Fruit fly (Drosophila melanogaster) whole organism, embryonic: Measurements from ENCODE around the gene mRpL10.

ENCODE experiments used
- Asciz ChIP-seq: fragments of 200-800 bp; sonication (Bioruptor generic); optimal IDR thresholded peaks from 2 replicates; lab custom pipeline; 2017; ENCODE audit warnings: missing biosample characterization, mild to moderate bottlenecking, missing genetic modification characterization, missing genetic modification reagents
- C15 ChIP-seq: fragments of 200-800 bp; sonication (Bioruptor generic); IDR thresholded peaks from 3 replicates; pipeline ENCODE4 v1.3.6; 2022; ENCODE audit warnings: missing biosample characterization, missing genetic modification characterization
- CG10147 ChIP-seq: fragments of 200-800 bp; sonication (Bioruptor generic); optimal IDR thresholded peaks from 2 replicates; lab custom pipeline; 2019; ENCODE audit warnings: missing biosample characterization, mild to moderate bottlenecking, missing genetic modification characterization, moderate library complexity
- CG1024 ChIP-seq: fragments of 200-800 bp; sonication (Bioruptor generic); IDR thresholded peaks from 2 replicates; pipeline ENCODE4 v1.3.6; 2022; ENCODE audit warnings: missing biosample characterization, missing genetic modification characterization
- CG10274 ChIP-seq: fragments of 200-800 bp; sonication (Bioruptor generic); optimal IDR thresholded peaks from 3 replicates; lab custom pipeline; 2017; ENCODE audit warnings: missing biosample characterization, mild to moderate bottlenecking, missing genetic modification characterization
- CG11696 ChIP-seq: fragments of 200-800 bp; sonication (Bioruptor generic); IDR thresholded peaks from 2 replicates; pipeline ENCODE4 v1.3.6; 2022; ENCODE audit warnings: missing biosample characterization, missing genetic modification characterization
- CG1233 ChIP-seq: fragments of 200-800 bp; sonication (Bioruptor generic); optimal IDR thresholded peaks from 4 replicates; lab custom pipeline; 2018; ENCODE audit warnings: missing biosample characterization, mild to moderate bottlenecking, missing genetic modification characterization
- CG12391 ChIP-seq: fragments of 200-800 bp; sonication (Bioruptor generic); optimal IDR thresholded peaks from 3 replicates; lab custom pipeline; 2018; ENCODE audit warnings: missing biosample characterization, mild to moderate bottlenecking, missing genetic modification characterization, moderate library complexity
- CG13894 ChIP-seq: fragments of 200-800 bp; sonication (Bioruptor generic); optimal IDR thresholded peaks from 3 replicates; lab custom pipeline; 2018; ENCODE audit warnings: missing biosample characterization, mild to moderate bottlenecking, missing genetic modification characterization, moderate library complexity
- CG14014 ChIP-seq: fragments of 200-800 bp; sonication (Bioruptor generic); IDR thresholded peaks from 2 replicates; pipeline ENCODE4 v1.3.6; 2022; ENCODE audit warnings: missing biosample characterization, missing genetic modification characterization
- CG14965 ChIP-seq: fragments of 200-800 bp; sonication (Bioruptor generic); optimal IDR thresholded peaks from 2 replicates; lab custom pipeline; 2016; ENCODE audit warnings: missing biosample characterization, missing genetic modification characterization, borderline replicate concordance
- CG15601 ChIP-seq: fragments of 200-800 bp; sonication (Bioruptor generic); optimal IDR thresholded peaks from 3 replicates; lab custom pipeline; 2019; ENCODE audit warnings: missing biosample characterization, mild to moderate bottlenecking, missing genetic modification characterization, moderate library complexity
- CG17361 ChIP-seq: fragments of 200-800 bp; sonication (Bioruptor generic); IDR thresholded peaks from 3 replicates; pipeline ENCODE4 v1.3.6; 2022; ENCODE audit warnings: missing biosample characterization, missing genetic modification characterization
- CG2116 ChIP-seq: fragments of 200-800 bp; sonication (Bioruptor generic); optimal IDR thresholded peaks from 3 replicates; lab custom pipeline; 2018; ENCODE audit warnings: missing biosample characterization, mild to moderate bottlenecking, missing genetic modification characterization
- CG2120 ChIP-seq: fragments of 200-800 bp; sonication (Bioruptor generic); optimal IDR thresholded peaks from 3 replicates; lab custom pipeline; 2016; ENCODE audit warnings: missing biosample characterization, missing genetic modification characterization
- CG2199 ChIP-seq: fragments of 200-800 bp; sonication (Bioruptor generic); IDR thresholded peaks from 3 replicates; pipeline ENCODE4 v1.3.6; 2022; ENCODE audit warnings: missing biosample characterization, missing genetic modification characterization
- CG4328 ChIP-seq: fragments of 200-800 bp; sonication (Bioruptor generic); optimal IDR thresholded peaks from 3 replicates; lab custom pipeline; 2017; ENCODE audit warnings: missing biosample characterization, missing genetic modification reagents, missing genetic modification characterization
- CG4360 ChIP-seq: fragments of 200-800 bp; sonication (Bioruptor generic); IDR thresholded peaks from 2 replicates; pipeline ENCODE4 v1.3.6; 2022; ENCODE audit warnings: missing biosample characterization, missing genetic modification characterization
- CG4730 ChIP-seq: fragments of 200-800 bp; sonication (Bioruptor generic); IDR thresholded peaks from 2 replicates; pipeline ENCODE4 v1.3.6; 2022; ENCODE audit warnings: missing biosample characterization, missing genetic modification characterization
- CG6683 ChIP-seq: fragments of 200-800 bp; sonication (Bioruptor generic); optimal IDR thresholded peaks from 2 replicates; lab custom pipeline; 2017; ENCODE audit warnings: missing biosample characterization, mild to moderate bottlenecking, missing genetic modification characterization, missing genetic modification reagents
- CG6765 ChIP-seq: fragments of 200-800 bp; sonication (Bioruptor generic); optimal IDR thresholded peaks from 3 replicates; lab custom pipeline; 2017; ENCODE audit warnings: missing biosample characterization, mild to moderate bottlenecking, missing genetic modification characterization
- CG6791 ChIP-seq: fragments of 200-800 bp; sonication (Bioruptor generic); IDR thresholded peaks from 3 replicates; pipeline ENCODE4 v1.3.6; 2022; ENCODE audit warnings: missing biosample characterization, missing genetic modification characterization; ENCODE audit not compliant: partially characterized antibody
- CG7928 ChIP-seq: fragments of 200-800 bp; sonication (Bioruptor generic); optimal IDR thresholded peaks from 2 replicates; lab custom pipeline; 2017; ENCODE audit warnings: missing biosample characterization, mild to moderate bottlenecking, missing genetic modification characterization
- CG8388 ChIP-seq: fragments of 200-800 bp; sonication (Bioruptor generic); optimal IDR thresholded peaks from 2 replicates; lab custom pipeline; 2019; ENCODE audit warnings: missing biosample characterization, mild to moderate bottlenecking, missing genetic modification characterization, moderate library complexity
- CG9215 ChIP-seq: fragments of 200-800 bp; sonication (Bioruptor generic); IDR thresholded peaks from 2 replicates; pipeline ENCODE4 v1.3.6; 2022; ENCODE audit warnings: missing biosample characterization, missing genetic modification characterization
- CTCF ChIP-seq: fragments of 200-800 bp; sonication (Bioruptor generic); optimal IDR thresholded peaks from 2 replicates; lab custom pipeline; 2017; ENCODE audit warnings: missing biosample characterization, mild to moderate bottlenecking, missing genetic modification characterization, moderate library complexity
- Chrac-16 ChIP-seq: fragments of 200-800 bp; sonication (Bioruptor generic); optimal IDR thresholded peaks from 3 replicates; lab custom pipeline; 2016; ENCODE audit warnings: missing biosample characterization, missing genetic modification characterization
- Dad ChIP-seq: fragments of 200-800 bp; sonication (Bioruptor generic); optimal IDR thresholded peaks from 3 replicates; lab custom pipeline; 2016; ENCODE audit warnings: missing biosample characterization, missing genetic modification characterization
- Ets97D ChIP-seq: fragments of 200-800 bp; sonication (Bioruptor generic); optimal IDR thresholded peaks from 3 replicates; lab custom pipeline; 2016; ENCODE audit warnings: missing biosample characterization, missing genetic modification characterization
- GATAe ChIP-seq: fragments of 200-800 bp; sonication (Bioruptor generic); conservative IDR thresholded peaks from 2 replicates; pipeline ENCODE4 v1.3.6; 2022; ENCODE audit warnings: missing biosample characterization, missing genetic modification characterization
- HmgD ChIP-seq: fragments of 200-800 bp; sonication (Bioruptor generic); optimal IDR thresholded peaks from 3 replicates; lab custom pipeline; 2016; ENCODE audit warnings: missing biosample characterization, missing genetic modification characterization
- NFAT ChIP-seq: fragments of 200-800 bp; sonication (Bioruptor generic); IDR thresholded peaks from 2 replicates; pipeline ENCODE4 v1.3.6; 2022; ENCODE audit warnings: missing biosample characterization, missing genetic modification characterization
- Neu2 ChIP-seq: fragments of 200-800 bp; sonication (Bioruptor generic); optimal IDR thresholded peaks from 3 replicates; lab custom pipeline; 2016; ENCODE audit warnings: missing biosample characterization, missing genetic modification characterization, borderline replicate concordance
- Scr ChIP-seq: fragments of 200-800 bp; sonication (Bioruptor generic); IDR thresholded peaks from 2 replicates; pipeline ENCODE4 v1.3.6; 2022; ENCODE audit warnings: missing biosample characterization, missing genetic modification characterization; ENCODE audit not compliant: partially characterized antibody
- Trl ChIP-seq, 3 experiments: fragments of >200 bp in 2 of 3; fragments of 200-800 bp in 1 of 3; sonication (Bioruptor generic) in 1 of 3; optimal IDR thresholded peaks; 2 replicates in 1 of 3; 3 replicates in 2 of 3; lab custom pipeline; 2016 to 2017; ENCODE audit warnings: missing biosample characterization in 1 of 3, missing genetic modification characterization in 1 of 3
- ash1 ChIP-seq: fragments of 200-800 bp; sonication (Bioruptor generic); optimal IDR thresholded peaks from 2 replicates; lab custom pipeline; 2018; ENCODE audit warnings: missing biosample characterization, mild to moderate bottlenecking, missing genetic modification characterization
- chinmo ChIP-seq: fragments of 200-800 bp; sonication (Bioruptor generic); IDR thresholded peaks from 4 replicates; pipeline ENCODE4 v1.3.6; 2022; ENCODE audit warnings: missing biosample characterization, missing genetic modification characterization; ENCODE audit not compliant: partially characterized antibody
- danr ChIP-seq: fragments of 200-800 bp; sonication (Bioruptor generic); IDR thresholded peaks from 2 replicates; pipeline ENCODE4 v1.3.6; 2022; ENCODE audit warnings: missing biosample characterization, missing genetic modification characterization
- fd96Cb ChIP-seq: fragments of 200-800 bp; sonication (Bioruptor generic); optimal IDR thresholded peaks from 2 replicates; lab custom pipeline; 2018; ENCODE audit warnings: missing biosample characterization, mild to moderate bottlenecking, missing genetic modification characterization, moderate library complexity
- ftz-f1 ChIP-seq: fragments of 200-800 bp; sonication (Bioruptor generic); optimal IDR thresholded peaks from 2 replicates; lab custom pipeline; 2016; ENCODE audit warnings: missing biosample characterization, missing genetic modification characterization
- gro ChIP-seq: fragments of 200-800 bp; sonication (Bioruptor generic); optimal IDR thresholded peaks from 2 replicates; lab custom pipeline; 2016; ENCODE audit warnings: missing biosample characterization, missing genetic modification characterization
- gt ChIP-seq: fragments of 200-800 bp; sonication (Bioruptor generic); IDR thresholded peaks from 2 replicates; pipeline ENCODE4 v1.3.6; 2022; ENCODE audit warnings: missing biosample characterization, missing genetic modification characterization
- h ChIP-seq: fragments of >200 bp; optimal IDR thresholded peaks from 2 replicates; lab custom pipeline; 2017
- hbn ChIP-seq: fragments of 200-800 bp; sonication (Bioruptor generic); IDR thresholded peaks from 2 replicates; pipeline ENCODE4 v1.3.6; 2022; ENCODE audit warnings: missing biosample characterization, missing genetic modification characterization; ENCODE audit not compliant: partially characterized antibody
- kni ChIP-seq: fragments of 200-800 bp; sonication (Bioruptor generic); optimal IDR thresholded peaks from 3 replicates; lab custom pipeline; 2017; ENCODE audit warnings: mild to moderate bottlenecking, missing biosample characterization, missing genetic modification reagents, missing genetic modification characterization
- nau ChIP-seq: fragments of 200-800 bp; sonication (Bioruptor generic); optimal IDR thresholded peaks from 3 replicates; lab custom pipeline; 2017; ENCODE audit warnings: missing biosample characterization, mild to moderate bottlenecking, missing genetic modification characterization, missing genetic modification reagents
- pita ChIP-seq: fragments of 200-800 bp; sonication (Bioruptor generic); optimal IDR thresholded peaks from 2 replicates; lab custom pipeline; 2017; ENCODE audit warnings: missing biosample characterization, mild to moderate bottlenecking, missing genetic modification characterization
- repo ChIP-seq: fragments of 200-800 bp; sonication (Bioruptor generic); optimal IDR thresholded peaks from 2 replicates; lab custom pipeline; 2016; ENCODE audit warnings: missing biosample characterization, missing genetic modification characterization
- tna ChIP-seq: fragments of 200-800 bp; sonication (Bioruptor generic); IDR thresholded peaks from 2 replicates; pipeline ENCODE4 v1.3.6; 2022; ENCODE audit warnings: missing biosample characterization, missing genetic modification characterization; ENCODE audit not compliant: partially characterized antibody
- usp ChIP-seq: fragments of >200 bp; optimal IDR thresholded peaks from 2 replicates; lab custom pipeline; 2017; ENCODE audit warnings: missing biosample characterization, missing genetic modification characterization

mRpL10 gene

DNA sequence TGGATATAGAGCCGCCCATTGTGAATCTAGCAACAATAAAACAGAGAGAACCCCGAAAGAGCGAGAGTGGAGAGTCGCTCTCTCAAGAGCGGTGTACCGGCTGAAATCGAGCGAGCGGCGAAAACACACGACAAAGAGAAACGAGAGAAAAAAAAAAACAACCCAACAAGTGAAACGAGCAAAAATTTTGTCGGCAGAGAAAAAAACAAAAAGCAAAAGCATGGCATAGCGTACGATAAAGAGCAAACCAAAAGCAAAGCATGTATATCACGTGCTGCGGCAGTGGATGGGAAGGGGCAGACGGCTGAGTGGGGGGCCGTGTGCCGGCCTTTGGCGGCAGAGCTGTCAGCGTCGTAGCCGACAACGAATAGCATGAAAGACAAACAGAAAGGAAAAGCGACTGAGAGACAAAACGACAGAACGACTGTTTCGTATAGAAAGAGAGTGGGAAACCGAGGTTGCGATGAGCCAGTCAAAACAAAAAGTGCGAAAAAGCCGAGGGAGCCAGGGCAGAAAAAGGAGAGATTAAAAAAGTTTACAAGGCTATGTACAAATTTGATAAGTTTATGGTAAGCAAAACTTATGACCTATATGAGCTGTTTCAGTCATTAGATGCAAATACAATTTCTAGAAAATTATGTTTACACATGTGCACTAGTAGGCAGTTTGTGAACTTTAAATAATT lies 43.2 kb downstream of the mRpL10 start (continued):
- TF ChIP-seq CG10274 (GFP tag; lab: Kevin White, UChicago) (no peak), CG1024 (GFP tag; lab: Robert Waterston, UW) (no peak), Dad (GFP tag; lab: Kevin White, UChicago) (no peak), tna (GFP tag; lab: Robert Waterston, UW) (no peak), C15 (no peak), GATAe (GFP tag; lab: Robert Waterston, UW) (no peak), CG11696 (GFP tag; lab: Robert Waterston, UW) (no peak), CG10147 (no peak), Trl (optimal IDR thresholded peaks at IDR 0.05; lab: Kevin White, UChicago) (peak; percentile 96 to 98), Trl (GFP tag; optimal IDR thresholded peaks at IDR 0.05; lab: Kevin White, UChicago) (peak; percentile 68), ftz-f1 (GFP tag; lab: Kevin White, UChicago) (peak; percentile 67), kni (GFP tag; lab: Kevin White, UChicago) (peak; percentile 74), HmgD (GFP tag; lab: Kevin White, UChicago) (peak; percentile 35), CG17361 (GFP tag; lab: Robert Waterston, UW) (no peak), chinmo (peak; percentile 91; the same call in 1 of the 4 replicates), CG7928 (GFP tag; lab: Kevin White, UChicago) (no peak), danr (no peak), gt (no peak), gro (GFP tag; lab: Kevin White, UChicago) (peak; percentile 56), CG4360 (no peak), h (lab: Kevin White, UChicago) (no peak), Asciz (no peak), CG2116 (GFP tag; lab: Kevin White, UChicago) (no peak), CG8388 (GFP tag; lab: Kevin White, UChicago) (no peak), CG13894 (peak; percentile 23), Neu2 (no peak), Chrac-16 (no peak), pita (GFP tag; lab: Kevin White, UChicago) (no peak), ash1 (GFP tag; lab: Kevin White, UChicago) (no peak), CG4328 (GFP tag; lab: Kevin White, UChicago) (no peak), Ets97D (GFP tag; lab: Kevin White, UChicago) (no peak), CG14014 (GFP tag; lab: Robert Waterston, UW) (peak; percentile 36; the same call in 1 of the 2 replicates), usp (GFP tag; lab: Kevin White, UChicago) (no peak), CG12391 (tag; lab: Kevin White, UChicago) (no peak), CG15601 (no peak), CG4730 (GFP tag; lab: Robert Waterston, UW) (no peak), CG1233 (GFP tag; lab: Kevin White, UChicago) (no peak), CG6765 (GFP tag; lab: Kevin White, UChicago) (no peak), CG6791 (GFP tag; lab: Robert Waterston, UW) (no peak), NFAT (GFP tag; lab: Robert Waterston, UW) (no peak), CG6683 (no peak), hbn (peak; percentile 57; the same call in 1 of the 2 replicates), CG9215 (GFP tag; lab: Robert Waterston, UW) (no peak), nau (GFP tag; lab: Kevin White, UChicago) (no peak), CG14965 (GFP tag; lab: Kevin White, UChicago) (no peak), repo (GFP tag; lab: Kevin White, UChicago) (no peak), fd96Cb (no peak), Scr (GFP tag; lab: Robert Waterston, UW) (peak; percentile 43), CG2120 (GFP tag; lab: Kevin White, UChicago) (no peak), CG2199 (GFP tag; lab: Robert Waterston, UW) (0 out of 3 replicates have a peak, but pooled peaks have one; percentile 37), CTCF (GFP tag; lab: Kevin White, UChicago) (no peak)
